Worm (Caenorhabditis elegans) whole organism, young adult: ENCODE measurements around the gene ipla-7.

Experiments
- F49E8.2 ChIP-seq: sonication (generic microtip); optimal IDR thresholded peaks from 3 replicates; lab custom pipeline; 2017; ENCODE audit warnings: missing genetic modification characterization, mild to moderate bottlenecking, missing compliant biosample characterization, antibody characterized with exemption, moderate library complexity; ENCODE audit not compliant: insufficient read depth
- ceh-79 ChIP-seq: sonication (generic microtip); optimal IDR thresholded peaks from 2 replicates; lab custom pipeline; 2017; ENCODE audit warnings: mild to moderate bottlenecking, missing genetic modification characterization, missing compliant biosample characterization
- nfya-1 ChIP-seq: sonication (generic microtip); optimal IDR thresholded peaks from 2 replicates; lab custom pipeline; 2017; ENCODE audit warnings: antibody characterized with exemption, missing compliant biosample characterization, missing genetic modification characterization, borderline replicate concordance; ENCODE audit not compliant: insufficient read depth

DNA sequence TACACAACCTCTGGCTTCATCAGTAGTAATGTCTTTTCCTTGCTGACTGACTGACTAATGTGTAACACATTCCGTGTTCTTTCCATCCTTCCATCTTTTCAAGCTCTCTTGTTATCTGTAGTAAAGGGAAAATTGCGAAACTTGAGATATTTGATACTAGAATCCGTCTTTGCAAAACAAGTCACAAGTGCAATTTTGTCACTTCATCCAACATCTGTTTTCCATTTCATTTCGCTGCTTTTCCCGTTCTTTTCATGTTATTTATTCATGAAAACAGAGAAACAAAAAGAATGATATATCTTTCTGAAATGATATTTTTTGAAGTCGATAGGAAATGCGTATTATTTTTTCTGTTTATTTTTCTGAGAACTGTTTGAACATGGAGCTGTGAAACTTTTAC lies 16.6 kb downstream of the ipla-7 start:
- TF ChIP-seq ceh-79 (tag; lab: Kevin White, UChicago) (no peak), F49E8.2 (tag; lab: Kevin White, UChicago) (no peak), nfya-1 (tag; lab: Kevin White, UChicago) (no peak)
